Fruit fly (Drosophila melanogaster) whole organism, prepupa: ENCODE data around the gene Arl2.

Experiments used
- Blimp-1 ChIP-seq: fragments of 200-800 bp; sonication (Bioruptor generic); optimal IDR thresholded peaks from 3 replicates; lab custom pipeline; 2017; ENCODE audit warnings: missing biosample characterization, missing genetic modification characterization, mild to moderate bottlenecking, moderate library complexity, missing genetic modification reagents
- CG10631 ChIP-seq: fragments of 200-800 bp; sonication (Bioruptor generic); optimal IDR thresholded peaks from 2 replicates; lab custom pipeline; 2016; ENCODE audit warnings: missing biosample characterization, missing genetic modification characterization
- CG10669 ChIP-seq: fragments of 200-800 bp; sonication (Bioruptor generic); optimal IDR thresholded peaks from 3 replicates; lab custom pipeline; 2018; ENCODE audit warnings: missing biosample characterization, mild to moderate bottlenecking, missing genetic modification characterization, moderate library complexity
- CG11762 ChIP-seq: fragments of 200-800 bp; sonication (Bioruptor generic); optimal IDR thresholded peaks from 3 replicates; lab custom pipeline; 2016; ENCODE audit warnings: missing biosample characterization, missing genetic modification characterization; ENCODE audit not compliant: insufficient read depth
- CG15336 ChIP-seq: fragments of 200-800 bp; sonication (Bioruptor generic); IDR thresholded peaks from 2 replicates; pipeline ENCODE4 v1.3.6; 2022; ENCODE audit warnings: missing biosample characterization, missing genetic modification characterization
- CG1621 ChIP-seq: fragments of 200-800 bp; sonication (Bioruptor generic); optimal IDR thresholded peaks from 3 replicates; lab custom pipeline; 2018; ENCODE audit warnings: missing biosample characterization, mild to moderate bottlenecking, missing genetic modification characterization
- CG3032 ChIP-seq: fragments of 200-800 bp; optimal IDR thresholded peaks from 2 replicates; lab custom pipeline; 2019; ENCODE audit warnings: missing biosample characterization, mild to moderate bottlenecking, missing genetic modification characterization, moderate library complexity
- CG31627 ChIP-seq: fragments of 200-800 bp; sonication (Bioruptor generic); optimal IDR thresholded peaks from 3 replicates; lab custom pipeline; 2016; ENCODE audit warnings: missing biosample characterization, missing genetic modification characterization
- CG32006 ChIP-seq: fragments of 200-800 bp; sonication (Bioruptor generic); optimal IDR thresholded peaks from 3 replicates; lab custom pipeline; 2017; ENCODE audit warnings: missing biosample characterization, mild to moderate bottlenecking, missing genetic modification characterization
- CG34406 ChIP-seq: fragments of 200-800 bp; sonication (Bioruptor generic); optimal IDR thresholded peaks from 3 replicates; lab custom pipeline; 2016; ENCODE audit warnings: missing biosample characterization, missing genetic modification characterization
- CG6163 ChIP-seq: fragments of 200-800 bp; sonication (Bioruptor generic); IDR thresholded peaks from 3 replicates; pipeline ENCODE4 v1.3.6; 2022; ENCODE audit warnings: missing biosample characterization, missing genetic modification characterization
- CG6792 ChIP-seq: fragments of 200-800 bp; sonication (Bioruptor generic); optimal IDR thresholded peaks from 3 replicates; lab custom pipeline; 2016; ENCODE audit warnings: missing biosample characterization, missing genetic modification characterization
- CG6808 ChIP-seq: fragments of 200-800 bp; sonication (Bioruptor generic); optimal IDR thresholded peaks from 3 replicates; lab custom pipeline; 2017; ENCODE audit warnings: missing biosample characterization, missing genetic modification characterization, mild to moderate bottlenecking, moderate library complexity, missing genetic modification reagents
- CG7368 ChIP-seq: fragments of 200-800 bp; sonication (Bioruptor generic); optimal IDR thresholded peaks from 3 replicates; lab custom pipeline; 2016; ENCODE audit warnings: missing biosample characterization, missing genetic modification characterization
- CG8119 ChIP-seq: fragments of 200-800 bp; sonication (Bioruptor generic); IDR thresholded peaks from 3 replicates; pipeline ENCODE4 v1.3.6; 2022; ENCODE audit warnings: missing biosample characterization, missing genetic modification characterization
- CG8319 ChIP-seq: fragments of 200-800 bp; sonication (Bioruptor generic); optimal IDR thresholded peaks from 3 replicates; lab custom pipeline; 2016; ENCODE audit warnings: missing biosample characterization, missing genetic modification characterization
- CG8632 ChIP-seq: fragments of 200-800 bp; sonication (Bioruptor generic); optimal IDR thresholded peaks from 3 replicates; lab custom pipeline; 2016; ENCODE audit warnings: missing biosample characterization, missing genetic modification characterization
- CG9139 ChIP-seq: fragments of 200-800 bp; sonication (Bioruptor generic); optimal IDR thresholded peaks from 3 replicates; lab custom pipeline; 2017; ENCODE audit warnings: missing biosample characterization, mild to moderate bottlenecking, missing genetic modification characterization
- Eip75B ChIP-seq: fragments of 200-800 bp; sonication (Bioruptor generic); optimal IDR thresholded peaks from 3 replicates; lab custom pipeline; 2016; ENCODE audit warnings: missing biosample characterization, missing genetic modification characterization
- Eip78C ChIP-seq: fragments of 200-800 bp; sonication (Bioruptor generic); peaks from one replicate; lab custom pipeline; 2016; ENCODE audit warnings: missing biosample characterization, missing genetic modification characterization
- Eip93F ChIP-seq: fragments of 200-800 bp; sonication (Bioruptor generic); optimal IDR thresholded peaks from 2 replicates; lab custom pipeline; 2016; ENCODE audit warnings: missing biosample characterization, mild to moderate bottlenecking, missing genetic modification characterization
- Ets21C ChIP-seq: fragments of 200-800 bp; sonication (Bioruptor generic); optimal IDR thresholded peaks from 3 replicates; lab custom pipeline; 2016; ENCODE audit warnings: missing biosample characterization, missing genetic modification characterization
- Hr38 ChIP-seq: sonication (Bioruptor generic); optimal IDR thresholded peaks from 2 replicates; lab custom pipeline; 2016; ENCODE audit warnings: missing biosample characterization, missing genetic modification characterization
- Hr39 ChIP-seq: fragments of 200-800 bp; sonication (Bioruptor generic); optimal IDR thresholded peaks from 2 replicates; lab custom pipeline; 2016; ENCODE audit warnings: missing biosample characterization, missing genetic modification characterization
- Hr4 ChIP-seq: fragments of 200-800 bp; sonication (Bioruptor generic); optimal IDR thresholded peaks from 3 replicates; lab custom pipeline; 2016; ENCODE audit warnings: missing biosample characterization, missing genetic modification characterization
- Lpt ChIP-seq: fragments of 200-800 bp; sonication (Bioruptor generic); optimal IDR thresholded peaks from 3 replicates; lab custom pipeline; 2016; ENCODE audit warnings: missing biosample characterization, missing genetic modification characterization
- Met ChIP-seq: fragments of 200-800 bp; sonication (Bioruptor generic); optimal IDR thresholded peaks from 3 replicates; lab custom pipeline; 2016; ENCODE audit warnings: missing biosample characterization, missing genetic modification characterization
- achi ChIP-seq: fragments of 200-800 bp; sonication (Bioruptor generic); optimal IDR thresholded peaks from 3 replicates; lab custom pipeline; 2016; ENCODE audit warnings: missing biosample characterization, missing genetic modification characterization
- cyc ChIP-seq: fragments of 200-800 bp; sonication (Bioruptor generic); optimal IDR thresholded peaks from 3 replicates; lab custom pipeline; 2016; ENCODE audit warnings: missing biosample characterization, missing genetic modification characterization
- dac ChIP-seq: fragments of 200-800 bp; sonication (Bioruptor generic); optimal IDR thresholded peaks from 2 replicates; lab custom pipeline; 2017; ENCODE audit warnings: missing biosample characterization, mild to moderate bottlenecking, missing genetic modification characterization
- dsx ChIP-seq: fragments of 200-800 bp; optimal IDR thresholded peaks from 3 replicates; lab custom pipeline; 2019; ENCODE audit warnings: missing biosample characterization, mild to moderate bottlenecking, missing genetic modification characterization, moderate library complexity; ENCODE audit not compliant: poor library complexity, severe bottlenecking
- esn ChIP-seq: fragments of 200-800 bp; sonication (Bioruptor generic); optimal IDR thresholded peaks from 2 replicates; lab custom pipeline; 2016; ENCODE audit warnings: missing biosample characterization, mild to moderate bottlenecking, missing genetic modification characterization, moderate library complexity
- fd59A ChIP-seq: fragments of 200-800 bp; sonication (Bioruptor generic); optimal IDR thresholded peaks from 2 replicates; lab custom pipeline; 2017; ENCODE audit warnings: missing biosample characterization, mild to moderate bottlenecking, missing genetic modification characterization, missing genetic modification reagents
- fd85E ChIP-seq: fragments of 200-800 bp; sonication (Bioruptor generic); optimal IDR thresholded peaks from 3 replicates; lab custom pipeline; 2016; ENCODE audit warnings: missing biosample characterization, missing genetic modification characterization
- lz ChIP-seq: fragments of 200-800 bp; sonication (Bioruptor generic); optimal IDR thresholded peaks from 3 replicates; lab custom pipeline; 2016; ENCODE audit warnings: missing biosample characterization, missing genetic modification characterization
- net ChIP-seq: fragments of 200-800 bp; sonication (Bioruptor generic); optimal IDR thresholded peaks from 3 replicates; lab custom pipeline; 2016; ENCODE audit warnings: missing biosample characterization, missing genetic modification characterization
- salr ChIP-seq, 2 experiments: fragments of 200-800 bp; sonication (Bioruptor generic); optimal IDR thresholded peaks; 3 replicates each; lab custom pipeline; 2016 to 2018; ENCODE audit warnings: missing biosample characterization in 2 of 2, missing genetic modification characterization in 2 of 2, mild to moderate bottlenecking in 1 of 2
- ss ChIP-seq, 2 experiments: fragments of 200-800 bp; sonication (Bioruptor generic); optimal IDR thresholded peaks; 2 replicates in 1 of 2; 3 replicates in 1 of 2; lab custom pipeline; 2017 to 2018; ENCODE audit warnings: mild to moderate bottlenecking in 2 of 2, missing biosample characterization in 2 of 2, missing genetic modification characterization in 2 of 2, moderate library complexity in 1 of 2
- svp ChIP-seq: fragments of 200-800 bp; sonication (Bioruptor generic); peaks from one replicate; lab custom pipeline; 2016; ENCODE audit warnings: missing biosample characterization, missing genetic modification characterization
- vri ChIP-seq: fragments of 200-800 bp; sonication (Bioruptor generic); optimal IDR thresholded peaks from 3 replicates; lab custom pipeline; 2016; ENCODE audit warnings: missing biosample characterization, mild to moderate bottlenecking, missing genetic modification characterization

Gene Arl2

dm6 chr3R:8344174-8344573 is 3.3 kb downstream of the Arl2 start, which contains the start of gene DppIII:
DppIII (plus strand) TSS chr3R:8344400.
- TF ChIP-seq CG15336 (GFP tag; lab: Robert Waterston, UW) (no peak), Blimp-1 (GFP tag; lab: Kevin White, UChicago) (peak; percentile 82), esn (GFP tag; lab: Kevin White, UChicago) (no peak), CG6163 (GFP tag; lab: Robert Waterston, UW) (no peak), achi (GFP tag; lab: Kevin White, UChicago) (no peak), CG6808 (no peak), Eip78C (GFP tag; lab: Kevin White, UChicago) (no peak)

DNA sequence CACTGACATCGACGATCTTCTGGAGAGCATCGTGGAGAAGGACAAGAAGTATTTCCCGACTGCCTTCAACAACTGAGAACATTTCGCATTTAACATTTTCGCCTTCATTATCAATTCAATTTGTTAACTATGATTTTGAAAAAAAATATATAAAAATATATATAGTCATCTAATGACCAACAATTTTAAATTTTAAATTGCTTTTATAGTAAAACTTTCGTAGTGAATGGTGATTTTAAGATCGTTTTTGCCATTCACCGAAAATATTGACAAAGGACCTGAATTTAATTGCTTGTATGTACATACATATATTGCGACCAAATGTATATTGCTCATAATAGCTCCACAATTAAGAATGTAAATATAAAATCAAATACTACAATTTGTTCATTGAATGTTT is 6.4 kb downstream of the Arl2 start, which contains the start of gene CG7352:
TSS of gene CG7352 (plus strand) at position 301 of the 400 bp plus-strand sequence.
- TF ChIP-seq dsx (no peak), fd85E (GFP tag; lab: Kevin White, UChicago) (no peak), CG7368 (GFP tag; lab: Kevin White, UChicago) (no peak), dac (no peak), cyc (GFP tag; lab: Kevin White, UChicago) (no peak), CG10631 (GFP tag; lab: Kevin White, UChicago) (no peak), Lpt (GFP tag; lab: Kevin White, UChicago) (no peak), Met (no peak)

dm6 chr3R:8347835-8348234 is 6.9 kb downstream of the Arl2 start:
- TF ChIP-seq CG8319 (no peak), Hr4 (GFP tag; lab: Kevin White, UChicago) (no peak), CG10631 (GFP tag; lab: Kevin White, UChicago) (no peak), salr (GFP tag; optimal IDR thresholded peaks at IDR 0.05; lab: Kevin White, UChicago) (no peak), CG11762 (GFP tag; lab: Kevin White, UChicago) (no peak), net (GFP tag; lab: Kevin White, UChicago) (no peak), ss (GFP tag; optimal IDR thresholded peaks at IDR 0.05; lab: Kevin White, UChicago) (no peak), Met (no peak), CG31627 (GFP tag; lab: Kevin White, UChicago) (no peak), CG6792 (GFP tag; lab: Kevin White, UChicago) (no peak), CG32006 (GFP tag; lab: Kevin White, UChicago) (no peak), CG1621 (tag; lab: Kevin White, UChicago) (no peak), svp (GFP tag; lab: Kevin White, UChicago) (no peak), fd85E (GFP tag; lab: Kevin White, UChicago) (no peak)

- TF ChIP-seq net (GFP tag; lab: Kevin White, UChicago), result no peak
- TF ChIP-seq Ets21C (GFP tag; lab: Kevin White, UChicago), result no peak
- peak; percentile 97 for TF ChIP-seq CG8319
- no peak for TF ChIP-seq CG3032 (tag; lab: Kevin White, UChicago)
- TF ChIP-seq fd59A, result no peak
- TF ChIP-seq CG6792 (GFP tag; lab: Kevin White, UChicago), result no peak
- no peak for TF ChIP-seq esn (GFP tag; lab: Kevin White, UChicago)
- TF ChIP-seq CG8632 (GFP tag; lab: Kevin White, UChicago), result no peak
- TF ChIP-seq dac, result no peak
These were observed 8.2 kb downstream of the Arl2 start for dm6 chr3R:8349106-8349448.

DNA sequence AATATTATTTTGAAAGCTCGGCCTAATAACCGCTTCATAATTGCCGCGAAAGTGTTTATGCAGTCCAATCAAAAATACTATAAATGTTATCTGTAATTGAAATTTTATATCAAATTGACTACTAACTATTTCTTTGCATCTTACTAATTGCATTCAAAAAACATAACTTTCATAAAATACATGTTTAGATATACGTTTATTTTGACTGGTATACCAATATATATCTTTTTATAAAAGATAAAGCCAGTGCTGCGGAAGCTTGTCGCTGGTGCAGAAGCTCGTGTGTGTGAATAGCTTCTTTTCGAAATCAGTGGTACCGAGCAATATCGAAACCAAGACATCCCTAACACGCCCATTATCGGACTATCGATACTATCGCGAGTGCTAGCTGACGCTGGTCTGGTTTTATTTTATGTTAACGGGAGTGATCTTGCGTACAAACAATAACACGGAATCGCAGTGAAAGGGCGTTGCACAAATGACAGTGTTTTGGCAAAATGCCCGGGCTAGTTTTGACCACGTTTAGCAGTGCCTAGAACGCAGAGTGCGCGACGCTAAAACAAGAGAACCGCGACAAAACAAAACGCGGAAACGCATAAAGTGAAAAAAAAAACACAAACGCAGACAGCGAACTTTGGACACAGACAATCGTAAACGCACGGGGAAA is 8.7 kb downstream of the Arl2 start, which contains the start of gene Atg13:
TSS of gene Atg13 (plus strand) at position 367 of the 667 bp plus-strand sequence.
- TF ChIP-seq Ets21C (GFP tag; lab: Kevin White, UChicago), result no peak
- TF ChIP-seq CG10631 (GFP tag; lab: Kevin White, UChicago), result no peak
- no peak for TF ChIP-seq Eip75B (GFP tag; lab: Kevin White, UChicago)
- no peak for TF ChIP-seq vri
- no peak for TF ChIP-seq Hr39 (GFP tag; lab: Kevin White, UChicago)
- TF ChIP-seq esn (GFP tag; lab: Kevin White, UChicago), result peak; percentile 32
- TF ChIP-seq CG9139 (GFP tag; lab: Kevin White, UChicago), result peak; percentile 88
- no peak for TF ChIP-seq svp (GFP tag; lab: Kevin White, UChicago)
- no peak for TF ChIP-seq Hr38 (GFP tag; lab: Kevin White, UChicago)
- TF ChIP-seq lz (GFP tag; lab: Kevin White, UChicago), result peak; percentile 40
- TF ChIP-seq CG8119 (GFP tag; lab: Robert Waterston, UW), result peak; percentile 89
- no peak for TF ChIP-seq achi (GFP tag; lab: Kevin White, UChicago)
- TF ChIP-seq Hr4 (GFP tag; lab: Kevin White, UChicago), result no peak
- TF ChIP-seq CG10669 (GFP tag; lab: Kevin White, UChicago), result no peak
- TF ChIP-seq CG8319, result peak; percentile 83
- TF ChIP-seq Blimp-1 (GFP tag; lab: Kevin White, UChicago), result peak; percentile 26
- no peak for TF ChIP-seq Eip93F
- no peak for TF ChIP-seq CG32006 (GFP tag; lab: Kevin White, UChicago)
- no peak for TF ChIP-seq fd59A
- TF ChIP-seq CG34406 (GFP tag; lab: Kevin White, UChicago), result no peak
- peak; percentile 17 for TF ChIP-seq cyc (GFP tag; lab: Kevin White, UChicago)
- TF ChIP-seq net (GFP tag; lab: Kevin White, UChicago), result no peak
- TF ChIP-seq CG6163 (GFP tag; lab: Robert Waterston, UW), result peak; percentile 72
- TF ChIP-seq Eip78C (GFP tag; lab: Kevin White, UChicago), result peak; percentile 64
- peak; percentile 92 for TF ChIP-seq CG6808
